Fruit fly (Drosophila melanogaster): ENCODE data around the gene CG31342.
A peak's percentile ranks its signal among the peaks of the same experiment; 100 is the strongest.

The CG31342 gene

dm6 chr3R:12997550-12998233, 11.9 kb downstream of the CG31342 start, which contains the start of the genes CG17327, CG44194 and CG7518 (continued):
- TF ChIP-seq CkIIα-i1 (GFP tag; IDR thresholded peaks at IDR 0.05) (no peak), tgo (GFP tag; IDR thresholded peaks at IDR 0.05) (no peak), CG18619 (GFP tag; optimal IDR thresholded peaks at IDR 0.05) (no peak), CG12104 (GFP tag; optimal IDR thresholded peaks at IDR 0.05) (peak; percentile 24), CG10274 (GFP tag; optimal IDR thresholded peaks at IDR 0.05) (no peak), Dll (GFP tag; IDR thresholded peaks at IDR 0.05; ENCODE audit: partially characterized antibody) (peak; percentile 38; the same call in 1 of the 4 replicates), CG13287 (GFP tag; IDR thresholded peaks at IDR 0.05; ENCODE audit: partially characterized antibody) (peak; percentile 32), Six4 (GFP tag; optimal IDR thresholded peaks at IDR 0.05) (no peak), Hr3 (GFP tag; optimal IDR thresholded peaks at IDR 0.05) (peak; percentile 53), E2f2 (GFP tag; IDR thresholded peaks at IDR 0.05) (peak; percentile 24; the same call in 1 of the 2 replicates), YL-1 (GFP tag; optimal IDR thresholded peaks at IDR 0.05) (peak; percentile 43), Mes4 (GFP tag; optimal IDR thresholded peaks at IDR 0.05) (no peak), Doc2 (GFP tag; IDR thresholded peaks at IDR 0.05) (no peak), Antp (GFP tag; optimal IDR thresholded peaks at IDR 0.05) (no peak), slbo (GFP tag; IDR thresholded peaks at IDR 0.05) (peak; percentile 56), CG15696 (tag; optimal IDR thresholded peaks at IDR 0.05) (no peak), Hand (GFP tag; optimal IDR thresholded peaks at IDR 0.05) (no peak), HLH4C (GFP tag; IDR thresholded peaks at IDR 0.05; ENCODE audit: partially characterized antibody) (0 out of 3 replicates have a peak, but pooled peaks have one; percentile 28), Ssrp (tag; optimal IDR thresholded peaks at IDR 0.05) (peak; percentile 2), CG17361 (GFP tag; IDR thresholded peaks at IDR 0.05) (no peak), Hsf (GFP tag; optimal IDR thresholded peaks at IDR 0.05) (peak; percentile 26), Optix (GFP tag; IDR thresholded peaks at IDR 0.05) (no peak), chif (GFP tag; optimal IDR thresholded peaks at IDR 0.05) (peak in 1 of 2 experiments; percentile 7), zfh1 (GFP tag; IDR thresholded peaks at IDR 0.05) (no peak), Dek (tag; optimal IDR thresholded peaks at IDR 0.05) (peak; percentile 23), sim (GFP tag; IDR thresholded peaks at IDR 0.05) (no peak), CG10462 (GFP tag; optimal IDR thresholded peaks at IDR 0.05) (no peak), CG2120 (GFP tag; optimal IDR thresholded peaks at IDR 0.05) (peak; percentile 42), CG4617 (GFP tag; optimal IDR thresholded peaks at IDR 0.05; ENCODE audit: borderline replicate concordance) (peak; percentile 58), CG2202 (tag; optimal IDR thresholded peaks at IDR 0.05) (no peak), CG2199 (GFP tag; IDR thresholded peaks at IDR 0.05) (no peak), CG7963 (GFP tag; IDR thresholded peaks at IDR 0.05; ENCODE audit: partially characterized antibody) (0 out of 3 replicates have a peak, but pooled peaks have one; percentile 48), dati (GFP tag; IDR thresholded peaks at IDR 0.05) (no peak), Max (GFP tag; optimal IDR thresholded peaks at IDR 0.05) (no peak), CG14050 (GFP tag; IDR thresholded peaks at IDR 0.05) (no peak), CG11560 (tag; IDR thresholded peaks at IDR 0.05) (no peak), klu (GFP tag; IDR thresholded peaks at IDR 0.05) (no peak), bbx (GFP tag; IDR thresholded peaks at IDR 0.05; ENCODE audit: partially characterized antibody) (peak; percentile 37; the same call in 1 of the 2 replicates), Ada2b (GFP tag; IDR thresholded peaks at IDR 0.05) (no peak), CG15073 (GFP tag; optimal IDR thresholded peaks at IDR 0.05) (no peak), ap (GFP tag; IDR thresholded peaks at IDR 0.05) (no peak), ssp (GFP tag; IDR thresholded peaks at IDR 0.05) (peak; percentile 96), HmgZ (tag; optimal IDR thresholded peaks at IDR 0.05) (peak; percentile 2), Awh (GFP tag; IDR thresholded peaks at IDR 0.05) (no peak), pfk (GFP tag; optimal IDR thresholded peaks at IDR 0.05) (no peak), Oli (tag; optimal IDR thresholded peaks at IDR 0.05) (no peak), wdn (GFP tag; IDR thresholded peaks at IDR 0.05) (no peak), sens-2 (GFP tag; IDR thresholded peaks at IDR 0.05) (peak; percentile 34; the same call in 1 of the 2 replicates), disco-r (GFP tag; optimal IDR thresholded peaks at IDR 0.05) (no peak), CG13624 (GFP tag; optimal IDR thresholded peaks at IDR 0.05) (peak; percentile 14)
